Worm (Caenorhabditis elegans) whole organism, mixed stage, embryonic: ENCODE results near the gene K03H1.13.

Experiments used
- blmp-1 ChIP-seq: fragments of 150-350 bp; optimal IDR thresholded peaks from 2 replicates; lab custom pipeline; 2014; ENCODE audit warnings: missing biosample characterization, missing genetic modification characterization
- ceh-39 ChIP-seq: fragments of 150-350 bp; optimal IDR thresholded peaks from 2 replicates; lab custom pipeline; 2014; ENCODE audit warnings: missing biosample characterization, missing genetic modification characterization
- ceh-43 ChIP-seq: fragments of 200-800 bp; sonication (Bioruptor generic); optimal IDR thresholded peaks from 2 replicates; lab custom pipeline; 2018; ENCODE audit warnings: mild to moderate bottlenecking, missing genetic modification characterization, moderate library complexity, missing compliant biosample characterization
- ceh-83 ChIP-seq: fragments of 200-800 bp; sonication (Bioruptor generic); optimal IDR thresholded peaks from 2 replicates; lab custom pipeline; 2018; ENCODE audit warnings: mild to moderate bottlenecking, missing genetic modification characterization, missing compliant biosample characterization
- ces-1 ChIP-seq: fragments of 150-350 bp; optimal IDR thresholded peaks from 2 replicates; lab custom pipeline; 2014; ENCODE audit warnings: missing biosample characterization, missing genetic modification reagents, missing genetic modification characterization
- cnd-1 ChIP-seq: fragments of 200-800 bp; sonication (Bioruptor generic); optimal IDR thresholded peaks from 2 replicates; lab custom pipeline; 2018; ENCODE audit warnings: mild to moderate bottlenecking, missing genetic modification characterization, missing compliant biosample characterization
- elt-1 ChIP-seq: sonication (generic microtip); optimal IDR thresholded peaks from 2 replicates; lab custom pipeline; 2017; ENCODE audit warnings: missing genetic modification characterization, mild to moderate bottlenecking, missing compliant biosample characterization, antibody characterized with exemption, moderate library complexity, borderline replicate concordance; ENCODE audit not compliant: insufficient read depth
- elt-3 ChIP-seq: fragments of 150-350 bp; optimal IDR thresholded peaks from 2 replicates; lab custom pipeline; 2014; ENCODE audit warnings: missing biosample characterization, missing genetic modification characterization
- flh-1 ChIP-seq: fragments of 200-800 bp; sonication (Bioruptor generic); optimal IDR thresholded peaks from 2 replicates; lab custom pipeline; 2018; ENCODE audit warnings: mild to moderate bottlenecking, missing genetic modification characterization, moderate library complexity, missing compliant biosample characterization
- ham-2 ChIP-seq: fragments of 200-800 bp; sonication (Bioruptor generic); optimal IDR thresholded peaks from 2 replicates; lab custom pipeline; 2018; ENCODE audit warnings: mild to moderate bottlenecking, missing genetic modification characterization, missing compliant biosample characterization
- hlh-1 ChIP-seq: fragments of 150-350 bp; optimal IDR thresholded peaks from 2 replicates; lab custom pipeline; 2014; ENCODE audit warnings: missing biosample characterization, missing genetic modification reagents, missing genetic modification characterization
- lin-13 ChIP-seq: fragments of 150-350 bp; optimal IDR thresholded peaks from 2 replicates; lab custom pipeline; 2014; ENCODE audit warnings: missing biosample characterization, missing genetic modification characterization
- lin-32 ChIP-seq: fragments of 200-800 bp; sonication (Bioruptor generic); optimal IDR thresholded peaks from 2 replicates; lab custom pipeline; 2018; ENCODE audit warnings: mild to moderate bottlenecking, missing genetic modification characterization, missing compliant biosample characterization
- lsy-2 ChIP-seq: fragments of 150-350 bp; optimal IDR thresholded peaks from 2 replicates; lab custom pipeline; 2014; ENCODE audit warnings: missing biosample characterization, missing genetic modification characterization
- mab-5 ChIP-seq: fragments of 150-350 bp; optimal IDR thresholded peaks from 2 replicates; lab custom pipeline; 2014; ENCODE audit warnings: missing biosample characterization, missing genetic modification characterization
- mep-1 ChIP-seq: fragments of 150-350 bp; optimal IDR thresholded peaks from 2 replicates; lab custom pipeline; 2017; ENCODE audit warnings: missing biosample characterization, missing genetic modification reagents, missing genetic modification characterization, inconsistent platforms
- mls-2 ChIP-seq: sonication (generic microtip); optimal IDR thresholded peaks from 2 replicates; lab custom pipeline; 2016; ENCODE audit warnings: mild to moderate bottlenecking, missing genetic modification characterization, moderate library complexity, missing compliant biosample characterization
- nhr-12 ChIP-seq: fragments of 150-350 bp; optimal IDR thresholded peaks from 2 replicates; lab custom pipeline; 2014; ENCODE audit warnings: missing biosample characterization, missing genetic modification characterization
- nhr-2 ChIP-seq: fragments of 150-350 bp; optimal IDR thresholded peaks from 2 replicates; lab custom pipeline; 2014; ENCODE audit warnings: missing biosample characterization, missing genetic modification characterization
- nhr-237 ChIP-seq: fragments of 150-350 bp; optimal IDR thresholded peaks from 2 replicates; lab custom pipeline; 2014; ENCODE audit warnings: missing biosample characterization, missing genetic modification characterization
- nhr-28 ChIP-seq: fragments of 150-350 bp; optimal IDR thresholded peaks from 2 replicates; lab custom pipeline; 2014; ENCODE audit warnings: missing biosample characterization, missing genetic modification characterization
- nhr-76 ChIP-seq: sonication (generic microtip); optimal IDR thresholded peaks from 2 replicates; lab custom pipeline; 2017; ENCODE audit warnings: missing biosample characterization, missing genetic modification characterization
- pha-4 ChIP-seq: fragments of 150-350 bp; optimal IDR thresholded peaks from 2 replicates; lab custom pipeline; 2018; ENCODE audit warnings: missing biosample characterization, missing genetic modification reagents, missing genetic modification characterization
- sem-2 ChIP-seq: fragments of 200-800 bp; sonication (Bioruptor generic); optimal IDR thresholded peaks from 2 replicates; lab custom pipeline; 2018; ENCODE audit warnings: mild to moderate bottlenecking, missing genetic modification characterization, missing compliant biosample characterization
- snpc-4 ChIP-seq: fragments of 150-350 bp; optimal IDR thresholded peaks from 2 replicates; lab custom pipeline; 2014; ENCODE audit warnings: missing biosample characterization, missing genetic modification characterization
- sptf-1 ChIP-seq: sonication (generic microtip); optimal IDR thresholded peaks from 2 replicates; lab custom pipeline; 2017; ENCODE audit warnings: mild to moderate bottlenecking, missing genetic modification characterization, moderate library complexity, missing compliant biosample characterization
- tbx-8 ChIP-seq: fragments of 200-800 bp; sonication (Bioruptor generic); optimal IDR thresholded peaks from 2 replicates; lab custom pipeline; 2018; ENCODE audit warnings: mild to moderate bottlenecking, missing genetic modification characterization, moderate library complexity, missing compliant biosample characterization
- unc-120 ChIP-seq: sonication (generic microtip); optimal IDR thresholded peaks from 2 replicates; lab custom pipeline; 2017; ENCODE audit warnings: missing genetic modification characterization, missing compliant biosample characterization; ENCODE audit not compliant: poor library complexity, severe bottlenecking
- unc-39 ChIP-seq: fragments of 150-350 bp; optimal IDR thresholded peaks from 2 replicates; lab custom pipeline; 2014; ENCODE audit warnings: missing biosample characterization, missing genetic modification characterization
- unc-62 ChIP-seq: fragments of 150-350 bp; optimal IDR thresholded peaks from 2 replicates; lab custom pipeline; 2014; ENCODE audit warnings: missing biosample characterization, missing genetic modification reagents, missing genetic modification characterization
- zip-8 ChIP-seq: fragments of 150-350 bp; optimal IDR thresholded peaks from 2 replicates; lab custom pipeline; 2014; ENCODE audit warnings: missing biosample characterization, missing genetic modification characterization
- ztf-11 ChIP-seq: fragments of 150-350 bp; optimal IDR thresholded peaks from 2 replicates; lab custom pipeline; 2014; ENCODE audit warnings: missing biosample characterization, missing genetic modification characterization

K03H1.13 gene

ce11 chrIII:9912998-9913397 lies 37.1 kb downstream of the K03H1.13 start:
- TF ChIP-seq ces-1 (GFP tag; lab: Kevin White, UChicago), result no peak
- no peak for TF ChIP-seq cnd-1 (tag; lab: Kevin White, UChicago)
- TF ChIP-seq nhr-28, result no peak
- TF ChIP-seq ceh-39 (tag; lab: Kevin White, UChicago), result no peak
- no peak for TF ChIP-seq lsy-2 (tag; lab: Kevin White, UChicago)
- no peak for TF ChIP-seq nhr-2 (tag; lab: Kevin White, UChicago)
- no peak for TF ChIP-seq unc-62 (GFP tag; lab: Kevin White, UChicago)
- no peak for TF ChIP-seq ceh-83
- no peak for TF ChIP-seq nhr-237
- TF ChIP-seq snpc-4 (tag; lab: Kevin White, UChicago), result no peak
- no peak for TF ChIP-seq sptf-1 (tag; lab: Kevin White, UChicago)
- no peak for TF ChIP-seq ztf-11 (tag; lab: Kevin White, UChicago)

ce11 chrIII:9912501-9912900 lies 37.6 kb downstream of the K03H1.13 start:
- TF ChIP-seq unc-62 (GFP tag; lab: Kevin White, UChicago), result no peak
- TF ChIP-seq nhr-237, result no peak
- TF ChIP-seq nhr-76, result no peak
- no peak for TF ChIP-seq lsy-2 (tag; lab: Kevin White, UChicago)
- no peak for TF ChIP-seq blmp-1
- no peak for TF ChIP-seq mab-5 (tag; lab: Kevin White, UChicago)
- TF ChIP-seq flh-1, result no peak

- TF ChIP-seq mep-1 (tag; lab: Kevin White, UChicago), result no peak
- no peak for TF ChIP-seq ceh-39 (tag; lab: Kevin White, UChicago)
- TF ChIP-seq unc-120 (tag; lab: Kevin White, UChicago), result no peak
- no peak for TF ChIP-seq flh-1
- TF ChIP-seq ztf-11 (tag; lab: Kevin White, UChicago), result no peak
- TF ChIP-seq tbx-8, result no peak
- no peak for TF ChIP-seq lsy-2 (tag; lab: Kevin White, UChicago)
- no peak for TF ChIP-seq elt-3
- no peak for TF ChIP-seq ham-2 (GFP tag; lab: Kevin White, UChicago)
- no peak for TF ChIP-seq hlh-1 (tag; lab: Kevin White, UChicago)
- TF ChIP-seq mls-2, result no peak
- no peak for TF ChIP-seq nhr-12
- no peak for TF ChIP-seq ces-1 (GFP tag; lab: Kevin White, UChicago)
Measured at ce11 chrIII:9910608-9911479, 39.3 kb downstream of the K03H1.13 start, which contains the start of the genes cyld-1 and F40F12.9. Gene cyld-1, minus strand, starts transcription at chrIII:9910658. Gene F40F12.9, plus strand, starts transcription at chrIII:9911328.

DNA sequence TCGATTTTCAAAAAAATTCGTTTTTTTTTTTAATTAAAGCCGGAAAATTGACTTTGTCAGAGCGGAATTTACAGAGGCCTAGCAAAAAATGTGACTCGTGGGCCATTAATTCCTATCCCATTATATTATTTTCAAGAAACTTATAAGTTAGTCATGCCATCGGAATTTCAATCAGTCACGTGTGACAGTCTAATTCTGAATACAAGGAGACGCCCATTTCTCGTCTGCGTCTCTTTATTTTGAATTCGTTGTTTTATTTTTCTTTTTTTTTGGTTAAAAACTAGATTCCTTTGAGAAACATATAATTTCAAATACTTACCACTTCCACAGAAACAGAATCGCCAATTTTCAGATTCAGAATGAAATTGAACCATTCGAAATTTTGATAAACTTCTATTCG lies 41.4 kb downstream of the K03H1.13 start:
- TF ChIP-seq hlh-1 (tag; lab: Kevin White, UChicago) (no peak), ceh-43 (GFP tag; lab: Kevin White, UChicago) (no peak), unc-39 (tag; lab: Kevin White, UChicago) (no peak), blmp-1 (no peak), ceh-39 (tag; lab: Kevin White, UChicago) (no peak), mab-5 (tag; lab: Kevin White, UChicago) (no peak), mls-2 (no peak), ces-1 (GFP tag; lab: Kevin White, UChicago) (no peak), tbx-8 (no peak), nhr-237 (no peak), nhr-76 (no peak), nhr-2 (tag; lab: Kevin White, UChicago) (no peak)

DNA sequence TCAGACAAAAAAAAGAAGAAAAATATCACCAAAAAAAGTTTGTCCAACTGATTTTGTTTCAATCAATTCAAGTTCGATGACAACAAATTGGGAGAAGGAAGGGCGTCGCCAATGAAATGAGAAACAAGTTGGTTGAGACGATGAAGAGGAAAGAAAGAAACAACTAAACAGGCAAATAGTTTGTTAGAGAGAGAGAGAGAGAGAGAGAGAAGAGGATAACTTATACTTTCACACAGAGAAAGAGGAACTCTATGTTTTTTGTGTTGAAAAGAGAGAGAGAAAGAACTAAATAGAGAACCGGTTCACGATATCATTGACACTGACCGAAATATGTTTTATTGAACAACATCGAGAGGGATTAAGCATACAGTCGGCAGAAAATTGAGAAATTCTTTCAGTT lies 42.6 kb downstream of the K03H1.13 start:
- no peak for TF ChIP-seq mls-2
- TF ChIP-seq nhr-76, result no peak
- TF ChIP-seq sptf-1 (tag; lab: Kevin White, UChicago), result no peak
- no peak for TF ChIP-seq ceh-43 (GFP tag; lab: Kevin White, UChicago)
- no peak for TF ChIP-seq elt-1 (tag; lab: Kevin White, UChicago)
- TF ChIP-seq nhr-237, result no peak
- no peak for TF ChIP-seq pha-4 (tag; lab: Kevin White, UChicago)
- no peak for TF ChIP-seq ztf-11 (tag; lab: Kevin White, UChicago)
- no peak for TF ChIP-seq ces-1 (GFP tag; lab: Kevin White, UChicago)
- TF ChIP-seq unc-120 (tag; lab: Kevin White, UChicago), result no peak
- no peak for TF ChIP-seq lin-13 (tag; lab: Kevin White, UChicago)
- TF ChIP-seq lin-32 (GFP tag; lab: Kevin White, UChicago), result no peak
- TF ChIP-seq hlh-1 (tag; lab: Kevin White, UChicago), result no peak
- TF ChIP-seq ceh-39 (tag; lab: Kevin White, UChicago), result no peak
- no peak for TF ChIP-seq sem-2 (GFP tag; lab: Kevin White, UChicago)
- no peak for TF ChIP-seq zip-8 (tag; lab: Kevin White, UChicago)
